Worm (Caenorhabditis elegans): ENCODE measurements around the gene K09F6.3.
"Not testable (repeated sequence)": the region's sequence is repeated elsewhere in the genome, so short reads cannot be mapped to it uniquely, and the experiment has no call there.

- not testable (repeated sequence) for TF ChIP-seq nhr-11 (tag; optimal IDR thresholded peaks at IDR 0.05); elt-2 (tag; optimal IDR thresholded peaks at IDR 0.05); nhr-12 (tag; optimal IDR thresholded peaks at IDR 0.05); nhr-20 (tag; optimal IDR thresholded peaks at IDR 0.05); zag-1 (tag; optimal IDR thresholded peaks at IDR 0.05); unc-30 (tag; optimal IDR thresholded peaks at IDR 0.05); ets-5 (GFP tag; IDR thresholded peaks at IDR 0.05); fkh-10 (GFP tag; optimal IDR thresholded peaks at IDR 0.05); aha-1 (tag; optimal IDR thresholded peaks at IDR 0.05); nhr-28 (tag; optimal IDR thresholded peaks at IDR 0.05); nhr-19 (GFP tag; conservative IDR thresholded peaks at IDR 0.05); pag-3 (tag; optimal IDR thresholded peaks at IDR 0.05; ENCODE audit: borderline replicate concordance, insufficient read depth)
Measured at ce11 chrII:2282599-2282998, 27.6 kb downstream of the K09F6.3 start, which contains the start of gene K09F6.9.
